Worm (Caenorhabditis elegans) whole organism, L2 larva: ENCODE results near the gene fbxa-4.
A peak's percentile ranks its signal among the peaks of the same experiment; 100 is the strongest.

Experiments
- C34F6.9 ChIP-seq: fragments of 150-350 bp; optimal IDR thresholded peaks from 2 replicates; lab custom pipeline; 2014; ENCODE audit warnings: missing biosample characterization, missing genetic modification characterization
- F13H6.1 ChIP-seq: sonication (generic microtip); optimal IDR thresholded peaks from 2 replicates; lab custom pipeline; 2016; ENCODE audit warnings: missing genetic modification characterization, missing compliant biosample characterization
- R02D3.7 ChIP-seq: fragments of 150-350 bp; optimal IDR thresholded peaks from 2 replicates; lab custom pipeline; 2014; ENCODE audit warnings: missing biosample characterization, missing genetic modification characterization
- Y55F3AM.14 ChIP-seq: fragments of 200-800 bp; sonication (Bioruptor generic); optimal IDR thresholded peaks from 2 replicates; lab custom pipeline; 2018; ENCODE audit warnings: mild to moderate bottlenecking, missing genetic modification characterization, missing compliant biosample characterization
- ZK546.5 ChIP-seq: sonication (generic microtip); optimal IDR thresholded peaks from 2 replicates; lab custom pipeline; 2017; ENCODE audit warnings: missing biosample characterization, missing genetic modification characterization
- alr-1 ChIP-seq: fragments of 150-350 bp; optimal IDR thresholded peaks from 2 replicates; lab custom pipeline; 2014; ENCODE audit warnings: missing biosample characterization, missing genetic modification characterization
- aly-2 ChIP-seq: fragments of 150-350 bp; optimal IDR thresholded peaks from 2 replicates; lab custom pipeline; 2014; ENCODE audit warnings: missing biosample characterization, missing genetic modification characterization
- blmp-1 ChIP-seq: sonication (generic microtip); optimal IDR thresholded peaks from 2 replicates; lab custom pipeline; 2017; ENCODE audit warnings: missing genetic modification characterization, mild to moderate bottlenecking, missing compliant biosample characterization, antibody characterized with exemption, moderate library complexity; ENCODE audit not compliant: insufficient read depth
- ceh-16 ChIP-seq: fragments of 150-350 bp; optimal IDR thresholded peaks from 2 replicates; lab custom pipeline; 2014; ENCODE audit warnings: missing biosample characterization, missing genetic modification characterization
- ceh-82 ChIP-seq: fragments of 150-350 bp; optimal IDR thresholded peaks from 2 replicates; lab custom pipeline; 2014; ENCODE audit warnings: missing biosample characterization, missing genetic modification characterization
- crh-2 ChIP-seq: sonication (generic microtip); optimal IDR thresholded peaks from 2 replicates; lab custom pipeline; 2017; ENCODE audit warnings: missing biosample characterization, missing genetic modification characterization
- dmd-4 ChIP-seq: sonication (generic microtip); optimal IDR thresholded peaks from 2 replicates; lab custom pipeline; 2017; ENCODE audit warnings: missing biosample characterization, missing genetic modification characterization
- egl-27 ChIP-seq: sonication (generic microtip); optimal IDR thresholded peaks from 3 replicates; lab custom pipeline; 2017; ENCODE audit warnings: missing biosample characterization, missing genetic modification reagents, missing genetic modification characterization
- elt-1 ChIP-seq: fragments of 150-350 bp; optimal IDR thresholded peaks from 2 replicates; lab custom pipeline; 2014; ENCODE audit warnings: missing biosample characterization, missing genetic modification characterization
- elt-3 ChIP-seq: sonication (generic microtip); optimal IDR thresholded peaks from 2 replicates; lab custom pipeline; 2017; ENCODE audit warnings: missing biosample characterization, missing genetic modification characterization
- fos-1 ChIP-seq: fragments of 150-350 bp; optimal IDR thresholded peaks from 2 replicates; lab custom pipeline; 2014; ENCODE audit warnings: missing biosample characterization, missing genetic modification characterization
- gmeb-1 ChIP-seq: fragments of 150-350 bp; optimal IDR thresholded peaks from 2 replicates; lab custom pipeline; 2014; ENCODE audit warnings: missing biosample characterization, missing genetic modification characterization
- lin-11 ChIP-seq: fragments of 150-350 bp; sonication (generic microtip); optimal IDR thresholded peaks from 2 replicates; lab custom pipeline; 2014; ENCODE audit warnings: missing biosample characterization, missing genetic modification characterization, inconsistent platforms, mixed read lengths
- lin-13 ChIP-seq: fragments of 150-350 bp; optimal IDR thresholded peaks from 2 replicates; lab custom pipeline; 2014; ENCODE audit warnings: missing biosample characterization, missing genetic modification reagents, missing genetic modification characterization
- lin-39 ChIP-seq: fragments of 150-350 bp; optimal IDR thresholded peaks from 2 replicates; lab custom pipeline; 2014; ENCODE audit warnings: missing biosample characterization, missing genetic modification reagents, missing genetic modification characterization
- lsy-2 ChIP-seq, 2 experiments: fragments of 150-350 bp in 1 of 2; sonication (generic microtip) in 1 of 2; optimal IDR thresholded peaks; 2 replicates each; lab custom pipeline; 2014 to 2017; ENCODE audit warnings: missing biosample characterization in 2 of 2, missing genetic modification characterization in 2 of 2
- mab-5 ChIP-seq: fragments of 150-350 bp; optimal IDR thresholded peaks from 2 replicates; lab custom pipeline; 2014; ENCODE audit warnings: missing biosample characterization, missing genetic modification characterization
- mbf-1 ChIP-seq: sonication (generic microtip); optimal IDR thresholded peaks from 2 replicates; lab custom pipeline; 2017; ENCODE audit warnings: missing biosample characterization, missing genetic modification characterization
- mdl-1 ChIP-seq, 2 experiments: fragments of 150-350 bp in 1 of 2; sonication (generic microtip) in 1 of 2; optimal IDR thresholded peaks; 2 replicates each; lab custom pipeline; 2017; ENCODE audit warnings: missing biosample characterization in 2 of 2, missing genetic modification characterization in 2 of 2
- nhr-10 ChIP-seq: sonication (generic microtip); optimal IDR thresholded peaks from 2 replicates; lab custom pipeline; 2017; ENCODE audit warnings: missing biosample characterization, missing genetic modification characterization
- nhr-12 ChIP-seq: fragments of 150-350 bp; optimal IDR thresholded peaks from 2 replicates; lab custom pipeline; 2014; ENCODE audit warnings: missing biosample characterization, missing genetic modification characterization
- nhr-21 ChIP-seq: fragments of 150-350 bp; optimal IDR thresholded peaks from 2 replicates; lab custom pipeline; 2014; ENCODE audit warnings: missing biosample characterization, missing genetic modification characterization
- nhr-23 ChIP-seq: fragments of 150-350 bp; optimal IDR thresholded peaks from 2 replicates; lab custom pipeline; 2014; ENCODE audit warnings: missing biosample characterization, missing genetic modification reagents, missing genetic modification characterization
- nhr-237 ChIP-seq: fragments of 150-350 bp; optimal IDR thresholded peaks from 2 replicates; lab custom pipeline; 2014; ENCODE audit warnings: missing biosample characterization, missing genetic modification characterization
- nhr-25 ChIP-seq: fragments of 150-350 bp; sonication (generic microtip); optimal IDR thresholded peaks from 3 replicates; lab custom pipeline; 2014; ENCODE audit warnings: missing biosample characterization, missing genetic modification characterization
- nhr-6 ChIP-seq: fragments of 150-350 bp; optimal IDR thresholded peaks from 2 replicates; lab custom pipeline; 2014; ENCODE audit warnings: missing biosample characterization, missing genetic modification characterization
- nhr-77 ChIP-seq: fragments of 150-350 bp; optimal IDR thresholded peaks from 2 replicates; lab custom pipeline; 2014; ENCODE audit warnings: missing biosample characterization, missing genetic modification characterization
- peb-1 ChIP-seq: fragments of 150-350 bp; optimal IDR thresholded peaks from 2 replicates; lab custom pipeline; 2014; ENCODE audit warnings: missing biosample characterization, missing genetic modification characterization
- sem-4 ChIP-seq: fragments of 150-350 bp; optimal IDR thresholded peaks from 2 replicates; lab custom pipeline; 2014; ENCODE audit warnings: missing biosample characterization, missing genetic modification reagents, missing genetic modification characterization
- skn-1 ChIP-seq: sonication (generic microtip); optimal IDR thresholded peaks from 2 replicates; lab custom pipeline; 2017; ENCODE audit warnings: missing biosample characterization, missing genetic modification characterization
- sma-3 ChIP-seq: sonication (generic microtip); optimal IDR thresholded peaks from 2 replicates; lab custom pipeline; 2016; ENCODE audit warnings: missing genetic modification reagents, missing genetic modification characterization, missing compliant biosample characterization
- sma-9 ChIP-seq, 2 experiments: fragments of 150-350 bp in 1 of 2; sonication (generic microtip) in 1 of 2; optimal IDR thresholded peaks; 2 replicates each; lab custom pipeline; 2014 to 2016; ENCODE audit warnings: missing genetic modification characterization in 2 of 2, mild to moderate bottlenecking in 1 of 2, missing biosample characterization in 1 of 2, missing compliant biosample characterization in 1 of 2, missing genetic modification reagents in 1 of 2, moderate library complexity in 1 of 2
- unc-39 ChIP-seq: fragments of 150-350 bp; optimal IDR thresholded peaks from 2 replicates; lab custom pipeline; 2014; ENCODE audit warnings: missing biosample characterization, missing genetic modification characterization
- unc-55 ChIP-seq: fragments of 150-350 bp; sonication (generic microtip); optimal IDR thresholded peaks from 3 replicates; lab custom pipeline; 2014; ENCODE audit warnings: missing biosample characterization, missing genetic modification reagents, missing genetic modification characterization
- zag-1 ChIP-seq: fragments of 150-350 bp; optimal IDR thresholded peaks from 2 replicates; lab custom pipeline; 2014; ENCODE audit warnings: missing biosample characterization, missing genetic modification characterization
- ztf-1 ChIP-seq: fragments of 200-800 bp; sonication (Bioruptor generic); conservative IDR thresholded peaks from 2 replicates; pipeline ENCODE4 v1.3.6; 2022; ENCODE audit warnings: missing genetic modification characterization, missing compliant biosample characterization
- ztf-11 ChIP-seq: sonication (generic microtip); optimal IDR thresholded peaks from 2 replicates; lab custom pipeline; 2017; ENCODE audit warnings: missing biosample characterization, missing genetic modification characterization
- ztf-4 ChIP-seq: fragments of 150-350 bp; optimal IDR thresholded peaks from 2 replicates; lab custom pipeline; 2014; ENCODE audit warnings: missing biosample characterization, missing genetic modification characterization

Gene fbxa-4

DNA sequence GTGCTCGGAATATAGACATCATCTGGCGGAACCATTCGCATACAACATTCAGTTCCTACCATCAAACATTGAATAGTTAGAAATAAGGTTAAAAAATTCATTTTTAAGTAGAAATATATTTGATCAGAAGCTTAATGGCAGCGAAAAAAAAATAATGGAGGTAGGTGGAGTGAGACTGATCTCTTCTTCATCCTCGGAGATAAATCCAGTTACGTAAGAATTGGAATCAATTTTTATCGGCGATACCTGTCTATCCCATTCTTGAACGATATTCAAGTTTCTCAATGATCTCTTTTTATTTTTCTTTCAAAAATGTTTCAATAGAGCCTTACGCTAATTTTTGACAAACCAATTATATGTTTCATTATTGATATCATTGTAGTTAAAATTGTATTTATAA is 29.8 kb downstream of the fbxa-4 start, which contains the start of gene F16G10.9:
Gene F16G10.9 (minus strand): TSS at position 101 of the 400 bp plus-strand sequence.
- TF ChIP-seq gmeb-1 (tag; lab: Kevin White, UChicago) (no peak), lin-11 (tag; lab: Kevin White, UChicago) (no peak), ceh-16 (tag; lab: Kevin White, UChicago) (no peak), nhr-6 (tag; lab: Kevin White, UChicago) (no peak), ztf-11 (no peak), R02D3.7 (no peak), ztf-1 (GFP tag; lab: Robert Waterston, UW) (no peak), lsy-2 (tag; optimal IDR thresholded peaks at IDR 0.05; lab: Kevin White, UChicago) (no peak), mab-5 (tag; lab: Kevin White, UChicago) (no peak), peb-1 (no peak), sma-3 (GFP tag; lab: Kevin White, UChicago) (no peak)

- TF ChIP-seq alr-1 (tag; lab: Kevin White, UChicago) (no peak), mbf-1 (tag; lab: Kevin White, UChicago) (no peak)
Observed at ce11 chrII:2383334-2383733, 32.0 kb downstream of the fbxa-4 start, which contains the start of gene F16G10.8. TSS of gene F16G10.8 (minus strand) at chrII:2383434.

DNA sequence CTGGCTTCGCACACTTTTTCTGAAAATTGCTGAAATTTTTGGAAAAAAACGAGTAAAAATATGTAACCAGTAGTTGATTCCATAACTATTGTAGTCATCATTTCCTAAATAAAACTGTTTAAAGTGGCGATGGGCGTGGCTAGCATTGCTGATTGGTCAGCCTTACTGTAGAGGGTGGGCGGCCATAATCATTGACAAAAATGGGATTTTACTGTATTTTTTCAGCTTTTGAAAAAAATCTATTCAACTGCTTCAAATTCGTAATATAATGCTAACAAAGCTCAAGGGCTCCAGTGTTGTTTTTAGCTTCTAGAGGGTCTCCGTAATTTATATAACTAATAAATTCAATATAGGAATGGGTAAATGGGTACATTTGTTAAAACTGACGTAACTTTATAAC is 35.2 kb downstream of the fbxa-4 start, which contains the start of gene F16G10.7:
Gene F16G10.7 (minus strand): TSS at position 101 of the 400 bp plus-strand sequence.
- TF ChIP-seq nhr-25 (tag; lab: Kevin White, UChicago) (no peak), sma-9 (GFP tag; optimal IDR thresholded peaks at IDR 0.05; lab: Kevin White, UChicago) (no peak), sma-9 (tag; optimal IDR thresholded peaks at IDR 0.05; lab: Kevin White, UChicago) (no peak), nhr-237 (tag; lab: Kevin White, UChicago) (no peak)
- TF ChIP-seq, all 48 proteins: peak for 0

ce11 chrII:2379673-2380072 is 35.7 kb downstream of the fbxa-4 start:
- no peak for TF ChIP-seq mbf-1 (tag; lab: Kevin White, UChicago)
- no peak for TF ChIP-seq nhr-21 (tag; lab: Kevin White, UChicago)
- TF ChIP-seq, all 48 proteins: peak for 0

DNA sequence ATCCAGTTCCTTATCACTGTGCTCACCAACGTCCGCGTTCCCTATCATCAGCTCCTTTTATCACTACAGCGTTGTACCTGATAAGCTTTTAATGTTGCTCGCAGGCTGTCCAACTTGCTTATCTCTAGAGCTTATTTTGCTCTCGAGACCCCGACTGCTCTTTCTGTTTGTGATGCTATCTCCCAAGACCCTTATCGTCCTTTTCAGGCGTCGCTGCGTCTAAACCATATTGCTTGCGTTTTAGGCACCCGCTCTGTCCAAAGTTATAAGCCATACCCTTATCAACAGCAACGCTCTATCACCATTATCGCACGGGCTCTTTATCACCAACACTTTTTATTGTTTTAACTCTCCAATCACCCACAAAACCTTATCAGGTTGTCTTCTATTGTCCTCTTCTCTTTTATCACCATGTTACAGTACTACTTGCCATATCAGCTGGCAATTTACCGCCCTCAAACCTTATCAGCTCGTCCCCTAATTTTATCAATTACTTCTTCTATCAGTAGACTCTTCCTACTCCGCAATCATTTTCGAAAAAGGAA is 36.8 kb downstream of the fbxa-4 start:
- TF ChIP-seq unc-55 (GFP tag; lab: Kevin White, UChicago): no peak
- peak; percentile 88 for TF ChIP-seq crh-2
- no peak for TF ChIP-seq sem-4 (tag; lab: Kevin White, UChicago)
- TF ChIP-seq ztf-4 (tag; lab: Kevin White, UChicago): no peak
- TF ChIP-seq lin-11 (tag; lab: Kevin White, UChicago): no peak
- TF ChIP-seq lsy-2 (tag; optimal IDR thresholded peaks at IDR 0.05; lab: Kevin White, UChicago): peak; percentile 31 to 81
- TF ChIP-seq nhr-77 (tag; lab: Kevin White, UChicago): no peak
- peak; percentile 79 for TF ChIP-seq sma-9 (GFP tag; optimal IDR thresholded peaks at IDR 0.05; lab: Kevin White, UChicago)
- TF ChIP-seq sma-9 (tag; optimal IDR thresholded peaks at IDR 0.05; lab: Kevin White, UChicago): no peak
- TF ChIP-seq egl-27 (tag; lab: Kevin White, UChicago): peak; percentile 97
- TF ChIP-seq sma-3 (GFP tag; lab: Kevin White, UChicago): peak; percentile 94
- TF ChIP-seq mdl-1 (tag; optimal IDR thresholded peaks at IDR 0.05; lab: Kevin White, UChicago): peak in 1 of 2 experiments; percentile 20
- no peak for TF ChIP-seq nhr-6 (tag; lab: Kevin White, UChicago)
- TF ChIP-seq alr-1 (tag; lab: Kevin White, UChicago): no peak
- TF ChIP-seq Y55F3AM.14 (GFP tag; lab: Kevin White, UChicago): peak; percentile 31
- TF ChIP-seq elt-3: no peak
- peak; percentile 18 for TF ChIP-seq skn-1
- no peak for TF ChIP-seq elt-1 (tag; lab: Kevin White, UChicago)
- no peak for TF ChIP-seq lin-13 (GFP tag; lab: Kevin White, UChicago)
- TF ChIP-seq nhr-21 (tag; lab: Kevin White, UChicago): peak; percentile 5
- TF ChIP-seq nhr-23 (tag; lab: Kevin White, UChicago): no peak
- TF ChIP-seq R02D3.7: no peak
- TF ChIP-seq fos-1: peak; percentile 94
- TF ChIP-seq ztf-1 (GFP tag; lab: Robert Waterston, UW): no peak
- no peak for TF ChIP-seq lin-39 (tag; lab: Kevin White, UChicago)
- no peak for TF ChIP-seq nhr-12
- no peak for TF ChIP-seq zag-1
- no peak for TF ChIP-seq nhr-10 (tag; lab: Kevin White, UChicago)
- TF ChIP-seq ztf-11: no peak
- TF ChIP-seq aly-2: no peak
- TF ChIP-seq gmeb-1 (tag; lab: Kevin White, UChicago): peak; percentile 54
- TF ChIP-seq unc-39: no peak
- TF ChIP-seq dmd-4 (tag; lab: Kevin White, UChicago): no peak
- TF ChIP-seq ZK546.5 (tag; lab: Kevin White, UChicago): no peak
- TF ChIP-seq ceh-82 (tag; lab: Kevin White, UChicago): no peak
- no peak for TF ChIP-seq C34F6.9 (tag; lab: Kevin White, UChicago)
- TF ChIP-seq peb-1: no peak
- no peak for TF ChIP-seq blmp-1 (tag; lab: Kevin White, UChicago)
- peak; percentile 67 for TF ChIP-seq F13H6.1
